Fruit fly (Drosophila melanogaster): ENCODE data around the gene Tgs1.

The Tgs1 gene

dm6 chr3R:18274328-18275098 is 19.2 kb downstream of the Tgs1 start, which contains the start of the genes Vps39 and eIF1A (continued):
- TF ChIP-seq gsb-n (tag; optimal IDR thresholded peaks at IDR 0.05) (no peak), CG15696 (tag; optimal IDR thresholded peaks at IDR 0.05) (peak; percentile 41), pnt (GFP tag; optimal IDR thresholded peaks at IDR 0.05) (no peak), ind (GFP tag; optimal IDR thresholded peaks at IDR 0.05) (peak; percentile 29), dmrt99B (tag; optimal IDR thresholded peaks at IDR 0.05) (no peak), CG4424 (GFP tag; optimal IDR thresholded peaks at IDR 0.05) (peak; percentile 35), en (GFP tag; optimal IDR thresholded peaks at IDR 0.05) (no peak), Adf1 (GFP tag; IDR thresholded peaks at IDR 0.05) (no peak), CG14441 (GFP tag; IDR thresholded peaks at IDR 0.05) (no peak), CG11398 (GFP tag; optimal IDR thresholded peaks at IDR 0.05) (no peak), D19A (tag; optimal IDR thresholded peaks at IDR 0.05) (no peak), CG13624 (GFP tag; optimal IDR thresholded peaks at IDR 0.05) (peak; percentile 53), CG3995 (GFP tag; optimal IDR thresholded peaks at IDR 0.05) (peak; percentile 53), Bteb2 (GFP tag; optimal IDR thresholded peaks at IDR 0.05) (no peak), CG5180 (GFP tag; optimal IDR thresholded peaks at IDR 0.05) (no peak), CG14050 (GFP tag; IDR thresholded peaks at IDR 0.05) (no peak), CG4730 (GFP tag; IDR thresholded peaks at IDR 0.05) (no peak), sqz (GFP tag; optimal IDR thresholded peaks at IDR 0.05) (no peak), wor (GFP tag; IDR thresholded peaks at IDR 0.05) (no peak), ara (GFP tag; IDR thresholded peaks at IDR 0.05) (no peak), cas (GFP tag; IDR thresholded peaks at IDR 0.05) (no peak), gcm2 (GFP tag; optimal IDR thresholded peaks at IDR 0.05) (no peak), Fer3 (tag; optimal IDR thresholded peaks at IDR 0.05) (no peak), kah (GFP tag; optimal IDR thresholded peaks at IDR 0.05) (no peak), wdn (GFP tag; IDR thresholded peaks at IDR 0.05) (peak; percentile 19; the same call in 1 of the 2 replicates), CG6813 (GFP tag; optimal IDR thresholded peaks at IDR 0.05) (no peak), ato (GFP tag; IDR thresholded peaks at IDR 0.05; ENCODE audit: partially characterized antibody) (no peak; the same call in none of the 2 replicates), Dfd (GFP tag; optimal IDR thresholded peaks at IDR 0.05) (no peak), fd3F (GFP tag; optimal IDR thresholded peaks at IDR 0.05) (peak; percentile 27), wek (GFP tag; optimal IDR thresholded peaks at IDR 0.05) (peak; percentile 98), klu (GFP tag; IDR thresholded peaks at IDR 0.05) (no peak), rib (GFP tag; IDR thresholded peaks at IDR 0.05) (no peak), CG18262 (tag; optimal IDR thresholded peaks at IDR 0.05) (peak; percentile 45), NFAT (GFP tag; IDR thresholded peaks at IDR 0.05) (no peak), jumu (GFP tag; optimal IDR thresholded peaks at IDR 0.05) (no peak), ase (GFP tag; IDR thresholded peaks at IDR 0.05) (no peak), CG1024 (GFP tag; IDR thresholded peaks at IDR 0.05) (no peak), CG1832 (GFP tag; optimal IDR thresholded peaks at IDR 0.05) (no peak), CG16813 (GFP tag; IDR thresholded peaks at IDR 0.05; ENCODE audit: partially characterized antibody) (peak; percentile 91), PHDP (tag; optimal IDR thresholded peaks at IDR 0.05) (peak; percentile 39), cwo (GFP tag; optimal IDR thresholded peaks at IDR 0.05) (no peak), CoRest (tag; optimal IDR thresholded peaks at IDR 0.05) (peak; percentile 51), corto (GFP tag; optimal IDR thresholded peaks at IDR 0.05) (no peak), cad (GFP tag; optimal IDR thresholded peaks at IDR 0.05) (no peak), tna (GFP tag; IDR thresholded peaks at IDR 0.05; ENCODE audit: partially characterized antibody) (peak; percentile 83), ab (GFP tag; optimal IDR thresholded peaks at IDR 0.05) (no peak), Dref (GFP tag; IDR thresholded peaks at IDR 0.05) (peak; percentile 83), dati (GFP tag; IDR thresholded peaks at IDR 0.05) (no peak), CG12219 (GFP tag; optimal IDR thresholded peaks at IDR 0.05) (no peak), da (GFP tag; optimal IDR thresholded peaks at IDR 0.05) (no peak)
